Worm (Caenorhabditis elegans): ENCODE measurements around the gene plpp-1.2.

plpp-1.2 gene

ce11 chrII:6489711-6490184 is 4.5 kb downstream of the plpp-1.2 start, which contains the start of the genes snr-3 and rsp-5 (continued):
- TF ChIP-seq nhr-120 (GFP tag; IDR thresholded peaks at IDR 0.05) = no peak
- TF ChIP-seq hlh-26 (GFP tag; conservative IDR thresholded peaks at IDR 0.05) = no peak
- no peak for TF ChIP-seq aptf-3 (GFP tag; IDR thresholded peaks at IDR 0.05)
- no peak for TF ChIP-seq cebp-1 (GFP tag; IDR thresholded peaks at IDR 0.05)
- peak; percentile 34 for TF ChIP-seq cebp-1 (tag; optimal IDR thresholded peaks at IDR 0.05)
- no peak for TF ChIP-seq F55B11.4 (tag; optimal IDR thresholded peaks at IDR 0.05; ENCODE audit: borderline replicate concordance, insufficient read depth)
- TF ChIP-seq bed-2 (GFP tag; IDR thresholded peaks at IDR 0.05) = no peak
- TF ChIP-seq F23B12.7 (tag; optimal IDR thresholded peaks at IDR 0.05; ENCODE audit: insufficient read depth) = peak; percentile 93
- TF ChIP-seq tlf-1 (GFP tag; optimal IDR thresholded peaks at IDR 0.05) = peak; percentile 51
- no peak for TF ChIP-seq K12H6.12 (tag; optimal IDR thresholded peaks at IDR 0.05)
- peak; percentile 12 for TF ChIP-seq lin-40 (tag; optimal IDR thresholded peaks at IDR 0.05)
- no peak for TF ChIP-seq ztf-28 (GFP tag; IDR thresholded peaks at IDR 0.05)
- peak; percentile 92 for TF ChIP-seq lsl-1 (GFP tag; optimal IDR thresholded peaks at IDR 0.05)
- no peak for TF ChIP-seq lin-26 (GFP tag; IDR thresholded peaks at IDR 0.05)
- TF ChIP-seq Y79H2A.3 (GFP tag; conservative IDR thresholded peaks at IDR 0.05) = no peak
- TF ChIP-seq snpc-4 (GFP tag; optimal IDR thresholded peaks at IDR 0.05) = no peak
- TF ChIP-seq snpc-4 (tag; optimal IDR thresholded peaks at IDR 0.05) = peak; percentile 32 to 58 (median 50)
- no peak for TF ChIP-seq sptf-2 (GFP tag; optimal IDR thresholded peaks at IDR 0.05)
- peak; percentile 71 for TF ChIP-seq nfyb-1 (GFP tag; IDR thresholded peaks at IDR 0.05)
- no peak for TF ChIP-seq egl-44 (GFP tag; IDR thresholded peaks at IDR 0.05)
- TF ChIP-seq lag-1 (GFP tag; IDR thresholded peaks at IDR 0.05) = no peak
- no peak for TF ChIP-seq mes-4 (tag; optimal IDR thresholded peaks at IDR 0.05)
- TF ChIP-seq Y67H2A.10 (GFP tag; conservative IDR thresholded peaks at IDR 0.05) = no peak
- no peak for TF ChIP-seq nhr-80 (tag; optimal IDR thresholded peaks at IDR 0.05)
- no peak for TF ChIP-seq ceh-40 (GFP tag; IDR thresholded peaks at IDR 0.05)
- TF ChIP-seq nhr-27 (tag; optimal IDR thresholded peaks at IDR 0.05) = no peak
- TF ChIP-seq rec-8 (tag; optimal IDR thresholded peaks at IDR 0.05) = no peak
- TF ChIP-seq xnd-1 (tag; optimal IDR thresholded peaks at IDR 0.05) = peak; percentile 56
- no peak for TF ChIP-seq unc-130 (GFP tag; optimal IDR thresholded peaks at IDR 0.05)
- TF ChIP-seq F49E8.2 (tag; optimal IDR thresholded peaks at IDR 0.05; ENCODE audit: insufficient read depth) = peak; percentile 55
- TF ChIP-seq Y95B8A.8 (GFP tag; IDR thresholded peaks at IDR 0.05) = no peak
- TF ChIP-seq madf-8 (GFP tag; conservative IDR thresholded peaks at IDR 0.05) = peak; percentile 30
- peak; percentile 40 for TF ChIP-seq ZK185.1 (tag; optimal IDR thresholded peaks at IDR 0.05; ENCODE audit: poor library complexity, severe bottlenecking)
- no peak for TF ChIP-seq zim-3 (tag; optimal IDR thresholded peaks at IDR 0.05)
- TF ChIP-seq ama-1 (optimal IDR thresholded peaks at IDR 0.05) = no peak
- TF ChIP-seq ama-1 (GFP tag; optimal IDR thresholded peaks at IDR 0.05) = no peak
- no peak for TF ChIP-seq ztf-6 (GFP tag; IDR thresholded peaks at IDR 0.05)
- no peak for TF ChIP-seq attf-6 (GFP tag; IDR thresholded peaks at IDR 0.05)
- no peak for TF ChIP-seq C06A6.2 (GFP tag; conservative IDR thresholded peaks at IDR 0.05)
- no peak for TF ChIP-seq Y53G8AR.9 (GFP tag; conservative IDR thresholded peaks at IDR 0.05)
- no peak for TF ChIP-seq nfya-2 (GFP tag; IDR thresholded peaks at IDR 0.05)
- TF ChIP-seq let-607 (tag; optimal IDR thresholded peaks at IDR 0.05) = no peak
- TF ChIP-seq zfh-2 (GFP tag; conservative IDR thresholded peaks at IDR 0.05) = no peak
- no peak for TF ChIP-seq unc-62 (GFP tag; optimal IDR thresholded peaks at IDR 0.05)
- TF ChIP-seq madf-3 (GFP tag; IDR thresholded peaks at IDR 0.05) = 0 out of 2 replicates have a peak, but pooled peaks have one; percentile 51
- TF ChIP-seq dpff-1 (tag; optimal IDR thresholded peaks at IDR 0.05) = no peak
- no peak for TF ChIP-seq F22D6.2 (tag; optimal IDR thresholded peaks at IDR 0.05)
- peak; percentile 74 for TF ChIP-seq mcd-1 (GFP tag; IDR thresholded peaks at IDR 0.05)
